Fruit fly (Drosophila melanogaster): Measurements from ENCODE around the gene CG34107.

Gene CG34107

dm6 chr3R:10217998-10218397 is 6.7 kb upstream of the CG34107 start:
- TF ChIP-seq Rel (GFP tag; optimal IDR thresholded peaks at IDR 0.05) (no peak), Rel (tag; optimal IDR thresholded peaks at IDR 0.05) (no peak), Dfd (GFP tag; optimal IDR thresholded peaks at IDR 0.05) (peak; percentile 96), br (GFP tag; optimal IDR thresholded peaks at IDR 0.05) (no peak), Abd-B (GFP tag; optimal IDR thresholded peaks at IDR 0.05) (no peak)

DNA sequence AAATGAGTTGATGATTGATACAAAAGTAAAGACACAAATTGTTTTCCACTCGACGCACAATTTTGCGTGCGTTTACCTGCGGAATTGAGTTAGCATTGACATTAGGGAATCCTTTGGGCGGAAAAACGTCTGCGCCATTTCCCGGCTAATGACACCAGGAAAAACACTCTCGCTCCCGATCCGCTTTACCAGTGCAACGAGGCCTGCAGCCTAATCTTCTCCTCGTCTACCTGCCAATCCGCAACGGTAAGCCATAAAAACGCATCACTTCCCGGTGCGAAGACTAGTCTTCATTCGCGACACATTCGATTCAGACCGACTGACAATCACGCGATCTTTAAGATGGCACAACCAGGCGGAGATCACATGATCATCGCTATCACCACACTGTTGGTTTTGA is 2.3 kb upstream of the CG34107 start, which contains the start of gene CG12420:
TSS of gene CG12420 (plus strand) at position 283 of the 400 bp plus-strand sequence.
- TF ChIP-seq Dfd (GFP tag; optimal IDR thresholded peaks at IDR 0.05) (no peak), foxo (GFP tag; optimal IDR thresholded peaks at IDR 0.05) (no peak), Abd-B (GFP tag; optimal IDR thresholded peaks at IDR 0.05) (no peak), Sp1 (GFP tag; optimal IDR thresholded peaks at IDR 0.05) (no peak), rgr (GFP tag; optimal IDR thresholded peaks at IDR 0.05) (no peak), CG32264 (GFP tag; optimal IDR thresholded peaks at IDR 0.05) (no peak), tai (GFP tag; optimal IDR thresholded peaks at IDR 0.05) (no peak), N (GFP tag; optimal IDR thresholded peaks at IDR 0.05) (no peak), jim (GFP tag; optimal IDR thresholded peaks at IDR 0.05) (no peak), CG9705 (GFP tag; optimal IDR thresholded peaks at IDR 0.05) (no peak)

- no peak for TF ChIP-seq pan (optimal IDR thresholded peaks at IDR 0.05)
- no peak for TF ChIP-seq woc (GFP tag; optimal IDR thresholded peaks at IDR 0.05)
- TF ChIP-seq sage (GFP tag; optimal IDR thresholded peaks at IDR 0.05): no peak
- TF ChIP-seq sv (GFP tag; optimal IDR thresholded peaks at IDR 0.05): no peak
- no peak for TF ChIP-seq jim (GFP tag; optimal IDR thresholded peaks at IDR 0.05)
- no peak for TF ChIP-seq CrebA (GFP tag; optimal IDR thresholded peaks at IDR 0.05; ENCODE audit: borderline replicate concordance)
- TF ChIP-seq Hr78 (GFP tag; optimal IDR thresholded peaks at IDR 0.05): no peak
- TF ChIP-seq foxo (GFP tag; optimal IDR thresholded peaks at IDR 0.05): no peak
- no peak for TF ChIP-seq Hr83 (GFP tag; optimal IDR thresholded peaks at IDR 0.05; ENCODE audit: poor library complexity, severe bottlenecking)
- TF ChIP-seq Abd-B (GFP tag; optimal IDR thresholded peaks at IDR 0.05): no peak
- no peak for TF ChIP-seq usp (GFP tag; optimal IDR thresholded peaks at IDR 0.05)
- TF ChIP-seq Dif (GFP tag; optimal IDR thresholded peaks at IDR 0.05; ENCODE audit: partially characterized antibody): no peak
- no peak for TF ChIP-seq ey (GFP tag; optimal IDR thresholded peaks at IDR 0.05)
- no peak for TF ChIP-seq OdsH (GFP tag; optimal IDR thresholded peaks at IDR 0.05)
- no peak for TF ChIP-seq dmrt93B (GFP tag; optimal IDR thresholded peaks at IDR 0.05)
- TF ChIP-seq dl (GFP tag; optimal IDR thresholded peaks at IDR 0.05; ENCODE audit: insufficient read depth in 1 of 2, partially characterized antibody in 2 of 2): no peak
- no peak for TF ChIP-seq psq (GFP tag; optimal IDR thresholded peaks at IDR 0.05)
- TF ChIP-seq Mio (GFP tag; optimal IDR thresholded peaks at IDR 0.05): no peak
Measured at dm6 chr3R:10225390-10225789, 681 bp downstream of the CG34107 start, which contains the start of gene CG42795. Gene CG42795, plus strand, starts transcription at chr3R:10225690.

DNA sequence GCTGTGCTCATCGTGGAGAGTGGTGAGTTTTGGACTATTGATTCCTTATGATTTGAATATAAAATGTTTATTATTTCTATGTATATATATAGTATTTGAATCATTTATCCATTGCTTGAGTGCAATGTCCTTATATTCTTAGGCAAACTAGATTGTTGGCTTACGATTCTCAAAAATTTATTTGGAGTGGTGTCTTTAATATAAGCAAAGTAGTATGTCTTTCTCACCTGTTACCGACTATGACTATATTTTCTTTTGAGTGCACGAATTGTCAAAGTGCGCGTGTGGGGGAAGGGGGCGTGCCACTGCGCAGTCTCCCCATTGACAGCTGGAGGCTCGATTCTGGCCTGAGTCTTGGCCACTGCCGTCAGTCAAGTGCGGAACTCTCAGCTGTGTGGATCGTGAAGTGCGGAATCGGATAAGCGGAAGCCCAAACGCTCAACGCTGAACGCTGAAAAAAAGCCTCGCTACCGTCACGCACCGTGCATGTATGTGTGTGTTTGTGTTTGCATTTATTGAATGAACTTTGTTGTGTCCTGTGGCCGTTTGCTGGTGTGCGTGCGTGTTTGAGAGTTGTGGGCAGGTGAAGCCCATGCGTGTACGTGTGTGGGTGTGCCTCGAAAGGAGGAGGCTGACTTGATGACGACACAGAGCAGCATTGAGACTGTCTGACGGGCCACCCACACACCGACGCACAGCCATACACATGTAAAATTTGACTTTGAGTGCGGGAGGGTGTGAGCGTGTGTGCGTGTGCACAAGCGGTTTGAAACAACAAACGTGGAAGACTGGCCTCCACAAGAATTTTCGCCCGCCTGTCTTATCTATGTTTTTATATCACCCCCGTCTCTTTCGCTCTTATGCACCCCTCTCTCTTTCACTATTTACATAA is 1.7 kb downstream of the CG34107 start:
- TF ChIP-seq sage (GFP tag; optimal IDR thresholded peaks at IDR 0.05) (no peak), tai (GFP tag; optimal IDR thresholded peaks at IDR 0.05) (no peak), Hnf4 (GFP tag; optimal IDR thresholded peaks at IDR 0.05) (no peak), Mio (GFP tag; optimal IDR thresholded peaks at IDR 0.05) (no peak), ey (GFP tag; optimal IDR thresholded peaks at IDR 0.05) (no peak), Sp1 (GFP tag; optimal IDR thresholded peaks at IDR 0.05) (no peak), Hr83 (GFP tag; optimal IDR thresholded peaks at IDR 0.05; ENCODE audit: poor library complexity, severe bottlenecking) (no peak), CrebA (GFP tag; optimal IDR thresholded peaks at IDR 0.05; ENCODE audit: borderline replicate concordance) (no peak), rgr (GFP tag; optimal IDR thresholded peaks at IDR 0.05) (no peak), Hr78 (GFP tag; optimal IDR thresholded peaks at IDR 0.05) (no peak), dsf (GFP tag; optimal IDR thresholded peaks at IDR 0.05; ENCODE audit: borderline replicate concordance) (no peak), Dif (GFP tag; optimal IDR thresholded peaks at IDR 0.05; ENCODE audit: partially characterized antibody) (no peak), woc (GFP tag; optimal IDR thresholded peaks at IDR 0.05) (no peak), GATAd (GFP tag; optimal IDR thresholded peaks at IDR 0.05) (no peak), Dfd (GFP tag; optimal IDR thresholded peaks at IDR 0.05) (no peak), br (GFP tag; optimal IDR thresholded peaks at IDR 0.05) (no peak)
